Worm (Caenorhabditis elegans) whole organism, early embryonic: ENCODE measurements around the gene sipa-1.

Experiments
- B0310.2 ChIP-seq: sonication (generic microtip); optimal IDR thresholded peaks from 2 replicates; lab custom pipeline; 2016; ENCODE audit warnings: mild to moderate bottlenecking, missing genetic modification characterization, missing compliant biosample characterization
- F13C5.2 ChIP-seq: sonication (generic microtip); optimal IDR thresholded peaks from 2 replicates; lab custom pipeline; 2017; ENCODE audit warnings: mild to moderate bottlenecking, missing genetic modification characterization, inconsistent platforms, missing compliant biosample characterization
- aly-1 ChIP-seq: sonication (generic microtip); optimal IDR thresholded peaks from 2 replicates; lab custom pipeline; 2016; ENCODE audit warnings: missing genetic modification characterization, missing compliant biosample characterization
- ama-1 ChIP-seq: fragments of 150-350 bp; optimal IDR thresholded peaks from 2 replicates; lab custom pipeline; 2014
- ceh-13 ChIP-seq: fragments of 200-800 bp; sonication (Bioruptor generic); optimal IDR thresholded peaks from 2 replicates; lab custom pipeline; 2018; ENCODE audit warnings: mild to moderate bottlenecking, missing genetic modification characterization, missing compliant biosample characterization
- ceh-36 ChIP-seq: sonication (generic microtip); optimal IDR thresholded peaks from 2 replicates; lab custom pipeline; 2016; ENCODE audit warnings: missing genetic modification characterization, inconsistent platforms, missing compliant biosample characterization
- ets-7 ChIP-seq: sonication (generic microtip); optimal IDR thresholded peaks from 2 replicates; lab custom pipeline; 2016; ENCODE audit warnings: missing genotype, missing genetic modification characterization, missing compliant biosample characterization
- flt-1 ChIP-seq: fragments of 200-800 bp; sonication (Bioruptor generic); IDR thresholded peaks from 2 replicates; pipeline ENCODE4 v1.3.6; 2022; ENCODE audit warnings: missing genetic modification characterization, missing compliant biosample characterization
- hmbx-1 ChIP-seq: sonication (generic microtip); optimal IDR thresholded peaks from 2 replicates; lab custom pipeline; 2016; ENCODE audit warnings: mild to moderate bottlenecking, missing genetic modification characterization, missing compliant biosample characterization
- hmg-4 ChIP-seq: fragments of 200-800 bp; sonication (Bioruptor generic); optimal IDR thresholded peaks from 2 replicates; lab custom pipeline; 2018; ENCODE audit warnings: mild to moderate bottlenecking, missing genetic modification characterization, missing compliant biosample characterization
- hnd-1 ChIP-seq: sonication (generic microtip); optimal IDR thresholded peaks from 2 replicates; lab custom pipeline; 2016; ENCODE audit warnings: missing genetic modification characterization, missing compliant biosample characterization
- pes-1 ChIP-seq: fragments of 200-800 bp; sonication (Bioruptor generic); IDR thresholded peaks from 2 replicates; pipeline ENCODE4 v1.3.6; 2022; ENCODE audit warnings: missing genetic modification reagents, missing genetic modification characterization, missing compliant biosample characterization
- scrt-1 ChIP-seq: fragments of 200-800 bp; sonication (Bioruptor generic); IDR thresholded peaks from 2 replicates; pipeline ENCODE4 v1.3.6; 2022; ENCODE audit warnings: missing genetic modification characterization, missing compliant biosample characterization
- sea-1 ChIP-seq: fragments of 200-800 bp; sonication (Bioruptor generic); conservative IDR thresholded peaks from 2 replicates; pipeline ENCODE4 v1.3.6; 2022; ENCODE audit warnings: missing genetic modification characterization, missing compliant biosample characterization
- tbx-11 ChIP-seq: fragments of 200-800 bp; sonication (Bioruptor generic); IDR thresholded peaks from 2 replicates; pipeline ENCODE4 v1.3.6; 2022; ENCODE audit warnings: missing genetic modification characterization, missing compliant biosample characterization
- tbx-37 ChIP-seq: fragments of 200-800 bp; sonication (Bioruptor generic); conservative IDR thresholded peaks from 2 replicates; pipeline ENCODE4 v1.3.6; 2022; ENCODE audit warnings: missing genetic modification reagents, missing genetic modification characterization, missing compliant biosample characterization
- tra-4 ChIP-seq: sonication (generic microtip); optimal IDR thresholded peaks from 2 replicates; lab custom pipeline; 2017; ENCODE audit warnings: missing genetic modification characterization, missing compliant biosample characterization

Gene sipa-1

ce11 chrV:11637191-11637590 lies at the start of gene sipa-1:
Gene sipa-1, minus strand, starts transcription at chrV:11637291.
- TF ChIP-seq tbx-37 (GFP tag; lab: Robert Waterston, UW) = no peak
- TF ChIP-seq hnd-1 (tag; lab: Kevin White, UChicago) = no peak
- TF ChIP-seq sea-1 (GFP tag; lab: Robert Waterston, UW) = no peak
- TF ChIP-seq ceh-13 (GFP tag; lab: Kevin White, UChicago) = no peak
- TF ChIP-seq pes-1 (GFP tag; lab: Robert Waterston, UW) = no peak
- no peak for TF ChIP-seq tbx-11 (GFP tag; lab: Robert Waterston, UW)
- TF ChIP-seq ets-7 (tag; lab: Kevin White, UChicago) = no peak
- no peak for TF ChIP-seq flt-1 (GFP tag; lab: Robert Waterston, UW)
- no peak for TF ChIP-seq hmg-4 (GFP tag; lab: Kevin White, UChicago)
- TF ChIP-seq B0310.2 (tag; lab: Kevin White, UChicago) = no peak
- no peak for TF ChIP-seq scrt-1 (GFP tag; lab: Robert Waterston, UW)
- no peak for TF ChIP-seq ceh-36 (tag; lab: Kevin White, UChicago)
- no peak for TF ChIP-seq tra-4
- no peak for TF ChIP-seq F13C5.2 (tag; lab: Kevin White, UChicago)
- TF ChIP-seq hmbx-1 = no peak
- TF ChIP-seq aly-1 (tag; lab: Kevin White, UChicago) = no peak
- TF ChIP-seq ama-1 (lab: Kevin White, UChicago) = no peak

- TF ChIP-seq F13C5.2 (tag; lab: Kevin White, UChicago) (no peak), sea-1 (GFP tag; lab: Robert Waterston, UW) (no peak), pes-1 (GFP tag; lab: Robert Waterston, UW) (no peak), tra-4 (no peak), B0310.2 (tag; lab: Kevin White, UChicago) (no peak), tbx-37 (GFP tag; lab: Robert Waterston, UW) (no peak), flt-1 (GFP tag; lab: Robert Waterston, UW) (no peak), hnd-1 (tag; lab: Kevin White, UChicago) (no peak), ama-1 (lab: Kevin White, UChicago) (no peak), ceh-36 (tag; lab: Kevin White, UChicago) (no peak)
Observed at ce11 chrV:11686877-11687276, 49.8 kb upstream of the sipa-1 start, which contains the start of gene W05E10.2. Gene W05E10.2, plus strand, starts transcription at chrV:11687177.

DNA sequence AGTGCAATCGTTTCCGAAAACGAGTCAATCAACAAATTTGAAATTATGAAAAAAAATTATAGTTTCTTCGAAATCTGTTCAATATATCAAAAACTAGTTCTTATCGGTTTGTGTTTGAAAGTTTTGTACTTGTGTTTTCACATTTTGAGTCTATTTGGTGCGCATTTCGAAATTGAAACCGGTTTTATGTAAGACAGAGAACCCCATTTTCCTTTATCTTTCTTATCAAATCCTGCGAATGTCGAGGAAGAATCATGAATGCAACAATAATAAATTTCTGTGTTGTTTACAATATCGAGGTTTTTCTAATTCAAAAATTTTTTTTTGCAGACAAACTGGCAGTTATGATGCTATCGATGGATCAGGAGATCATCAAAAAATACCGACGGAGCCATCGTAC lies 45.8 kb upstream of the sipa-1 start:
- TF ChIP-seq ceh-36 (tag; lab: Kevin White, UChicago) (no peak), scrt-1 (GFP tag; lab: Robert Waterston, UW) (no peak), B0310.2 (tag; lab: Kevin White, UChicago) (no peak)

- TF ChIP-seq scrt-1 (GFP tag; lab: Robert Waterston, UW) = 0 out of 2 replicates have a peak, but pooled peaks have one; percentile 44
- TF ChIP-seq hnd-1 (tag; lab: Kevin White, UChicago) = no peak
Observed at ce11 chrV:11680519-11681203, 43.6 kb upstream of the sipa-1 start.

- no peak for TF ChIP-seq tbx-37 (GFP tag; lab: Robert Waterston, UW)
- no peak for TF ChIP-seq hnd-1 (tag; lab: Kevin White, UChicago)
- no peak for TF ChIP-seq scrt-1 (GFP tag; lab: Robert Waterston, UW)
- TF ChIP-seq sea-1 (GFP tag; lab: Robert Waterston, UW) = no peak
- no peak for TF ChIP-seq tbx-11 (GFP tag; lab: Robert Waterston, UW)
- no peak for TF ChIP-seq ceh-36 (tag; lab: Kevin White, UChicago)
- no peak for TF ChIP-seq F13C5.2 (tag; lab: Kevin White, UChicago)
- no peak for TF ChIP-seq flt-1 (GFP tag; lab: Robert Waterston, UW)
- no peak for TF ChIP-seq hmbx-1
Observed at ce11 chrV:11677494-11677893, 40.4 kb upstream of the sipa-1 start.

DNA sequence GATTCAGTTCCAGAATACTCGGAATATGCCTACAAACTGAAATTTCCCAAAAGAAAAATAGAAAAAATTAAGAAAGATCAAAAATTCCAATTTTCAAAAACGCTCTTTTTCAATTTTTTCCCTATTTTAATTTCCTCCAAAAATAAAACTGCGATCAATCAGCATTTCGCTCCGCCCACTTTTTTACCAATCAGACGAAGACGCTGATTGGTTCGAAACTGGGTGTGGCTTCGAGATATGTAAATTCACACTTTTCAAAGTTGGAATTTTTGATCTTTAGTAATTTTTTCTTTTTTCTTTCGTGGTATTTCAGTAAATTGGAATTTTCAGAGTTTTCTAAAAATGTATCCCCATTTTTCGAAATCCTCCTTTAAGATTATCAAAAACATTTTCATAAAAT lies 39.9 kb upstream of the sipa-1 start:
- TF ChIP-seq ama-1 (lab: Kevin White, UChicago) = no peak
- TF ChIP-seq flt-1 (GFP tag; lab: Robert Waterston, UW) = no peak
- TF ChIP-seq tbx-37 (GFP tag; lab: Robert Waterston, UW) = no peak
- TF ChIP-seq hmg-4 (GFP tag; lab: Kevin White, UChicago) = no peak
- TF ChIP-seq F13C5.2 (tag; lab: Kevin White, UChicago) = no peak
- TF ChIP-seq tbx-11 (GFP tag; lab: Robert Waterston, UW) = no peak
- TF ChIP-seq ceh-13 (GFP tag; lab: Kevin White, UChicago) = no peak
- TF ChIP-seq tra-4 = no peak
- TF ChIP-seq hnd-1 (tag; lab: Kevin White, UChicago) = no peak
- no peak for TF ChIP-seq B0310.2 (tag; lab: Kevin White, UChicago)
- no peak for TF ChIP-seq sea-1 (GFP tag; lab: Robert Waterston, UW)
- TF ChIP-seq ets-7 (tag; lab: Kevin White, UChicago) = no peak
- no peak for TF ChIP-seq ceh-36 (tag; lab: Kevin White, UChicago)
- no peak for TF ChIP-seq scrt-1 (GFP tag; lab: Robert Waterston, UW)

DNA sequence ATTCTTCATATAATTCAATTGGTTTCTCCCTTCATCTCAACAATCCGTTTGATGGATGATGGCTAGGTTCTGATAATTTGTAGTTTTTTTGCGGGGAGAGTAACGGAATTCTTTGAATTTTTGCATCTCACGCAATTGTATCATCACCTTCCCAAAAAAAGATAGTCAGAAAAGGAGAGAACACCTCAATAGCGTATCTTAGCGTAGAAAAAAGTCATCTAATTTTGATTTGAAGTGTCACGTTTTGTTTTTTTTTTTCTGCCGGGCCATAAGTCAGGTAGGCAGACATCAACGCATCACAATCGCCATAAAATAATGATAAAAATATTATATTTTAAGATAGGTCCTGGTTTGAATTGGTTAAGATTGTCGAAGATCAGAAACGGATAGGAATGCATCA lies 39.4 kb upstream of the sipa-1 start:
- TF ChIP-seq ama-1 (lab: Kevin White, UChicago) (no peak), hmg-4 (GFP tag; lab: Kevin White, UChicago) (no peak), ets-7 (tag; lab: Kevin White, UChicago) (no peak), tra-4 (no peak), F13C5.2 (tag; lab: Kevin White, UChicago) (no peak), tbx-37 (GFP tag; lab: Robert Waterston, UW) (no peak), ceh-13 (GFP tag; lab: Kevin White, UChicago) (no peak), hnd-1 (tag; lab: Kevin White, UChicago) (no peak), pes-1 (GFP tag; lab: Robert Waterston, UW) (no peak), flt-1 (GFP tag; lab: Robert Waterston, UW) (no peak), tbx-11 (GFP tag; lab: Robert Waterston, UW) (no peak), hmbx-1 (no peak)
